Worm (Caenorhabditis elegans) whole organism, L1 larva: ENCODE measurements around the gene F56C9.10.
A peak's percentile ranks its signal among the peaks of the same experiment; 100 is the strongest.

Experiments
- C04F5.9 ChIP-seq: sonication (generic microtip); optimal IDR thresholded peaks from 2 replicates; lab custom pipeline; 2016; ENCODE audit warnings: missing genetic modification characterization, missing compliant biosample characterization
- ama-1 ChIP-seq: fragments of 150-350 bp; optimal IDR thresholded peaks from 2 replicates; lab custom pipeline; 2014
- ces-1 ChIP-seq: fragments of 150-350 bp; optimal IDR thresholded peaks from 2 replicates; lab custom pipeline; 2014; ENCODE audit warnings: missing biosample characterization, missing genetic modification reagents, missing genetic modification characterization
- dpl-1 ChIP-seq, 3 experiments: fragments of 150-350 bp in 2 of 3; sonication (generic microtip) in 1 of 3; optimal IDR thresholded peaks; 2 replicates each; lab custom pipeline; 2014 to 2017; ENCODE audit warnings: missing biosample characterization in 3 of 3, missing genetic modification characterization in 3 of 3, missing genetic modification reagents in 3 of 3
- efl-3 ChIP-seq: fragments of 200-800 bp; sonication (Bioruptor generic); optimal IDR thresholded peaks from 2 replicates; lab custom pipeline; 2018; ENCODE audit warnings: mild to moderate bottlenecking, missing genetic modification characterization, missing compliant biosample characterization
- fos-1 ChIP-seq: fragments of 150-350 bp; optimal IDR thresholded peaks from 2 replicates; lab custom pipeline; 2014; ENCODE audit warnings: missing biosample characterization, missing genetic modification characterization
- irx-1 ChIP-seq: sonication (generic microtip); optimal IDR thresholded peaks from 2 replicates; lab custom pipeline; 2016; ENCODE audit warnings: missing genetic modification characterization, missing compliant biosample characterization
- lin-39 ChIP-seq: fragments of 150-350 bp; optimal IDR thresholded peaks from 2 replicates; lab custom pipeline; 2014; ENCODE audit warnings: missing biosample characterization, missing genetic modification reagents, missing genetic modification characterization
- lsy-2 ChIP-seq, 2 experiments: fragments of 150-350 bp; optimal IDR thresholded peaks; 2 replicates each; lab custom pipeline; 2014; ENCODE audit warnings: missing biosample characterization in 2 of 2, missing genetic modification characterization in 2 of 2
- nhr-12 ChIP-seq: sonication (generic microtip); optimal IDR thresholded peaks from 2 replicates; lab custom pipeline; 2017; ENCODE audit warnings: missing biosample characterization, missing genetic modification characterization
- unc-130 ChIP-seq: fragments of 150-350 bp; optimal IDR thresholded peaks from 2 replicates; lab custom pipeline; 2017; ENCODE audit warnings: missing biosample characterization, missing genetic modification characterization, inconsistent platforms
- zip-4 ChIP-seq: fragments of 200-800 bp; sonication (Bioruptor generic); optimal IDR thresholded peaks from 2 replicates; lab custom pipeline; 2018; ENCODE audit warnings: mild to moderate bottlenecking, missing genetic modification characterization, moderate library complexity, missing compliant biosample characterization
- ztf-11 ChIP-seq, 2 experiments: sonication (generic microtip); optimal IDR thresholded peaks; 2 replicates each; lab custom pipeline; 2016 to 2017; ENCODE audit warnings: missing genetic modification characterization in 2 of 2, missing biosample characterization in 1 of 2, missing compliant biosample characterization in 1 of 2

DNA sequence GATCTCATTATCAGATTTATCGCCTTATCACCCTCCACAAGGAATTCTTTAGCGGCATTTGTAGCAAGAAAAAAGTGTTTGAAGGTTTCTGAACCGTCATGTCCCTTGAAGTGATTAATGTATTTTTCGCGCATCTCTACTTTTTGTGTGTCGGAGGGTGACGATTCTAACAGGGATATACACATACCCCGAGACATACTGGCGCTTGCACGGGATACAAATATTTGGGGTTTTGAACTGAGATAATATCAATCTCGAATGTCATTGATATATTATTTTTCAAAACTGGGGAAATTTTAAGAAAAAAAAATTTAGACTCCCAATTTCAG lies 29.5 kb downstream of the F56C9.10 start:
- no peak for TF ChIP-seq nhr-12 (tag; lab: Kevin White, UChicago)
- TF ChIP-seq lin-39 (tag; lab: Kevin White, UChicago): no peak
- no peak for TF ChIP-seq ces-1 (GFP tag; lab: Kevin White, UChicago)
- TF ChIP-seq C04F5.9: no peak
- peak in 1 of 2 experiments; percentile 25 for TF ChIP-seq lsy-2 (tag; optimal IDR thresholded peaks at IDR 0.05; lab: Kevin White, UChicago)
- TF ChIP-seq irx-1 (tag; lab: Kevin White, UChicago): no peak
- TF ChIP-seq zip-4 (GFP tag; lab: Kevin White, UChicago): no peak
- TF ChIP-seq ama-1: no peak
- TF ChIP-seq efl-3: no peak
- no peak for TF ChIP-seq ztf-11 (tag; optimal IDR thresholded peaks at IDR 0.05; lab: Kevin White, UChicago)
- no peak for TF ChIP-seq fos-1 (tag; lab: Kevin White, UChicago)
- no peak for TF ChIP-seq dpl-1 (GFP tag; optimal IDR thresholded peaks at IDR 0.05; lab: Kevin White, UChicago)
- no peak for TF ChIP-seq unc-130
